Worm (Caenorhabditis elegans): ENCODE data around the gene F11E6.10.

DNA sequence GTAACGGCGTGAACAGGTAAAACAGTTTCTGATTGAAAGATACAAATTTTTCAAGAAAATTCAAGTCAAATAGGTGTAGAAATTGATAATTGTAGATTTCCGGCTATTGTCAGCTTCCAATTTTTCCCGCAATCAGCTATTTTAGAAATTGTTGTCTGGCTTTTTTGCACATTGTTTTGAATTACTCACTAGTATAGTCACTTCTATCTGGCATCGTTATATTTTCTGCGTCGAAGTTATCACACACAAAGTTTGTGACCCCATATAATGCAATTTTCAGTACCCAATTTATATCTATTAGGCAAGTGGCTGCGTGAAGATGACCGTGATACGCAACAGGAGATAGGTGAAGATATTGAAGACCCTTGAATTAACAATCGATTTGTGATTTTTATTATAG, 27.7 kb downstream of the F11E6.10 start:
- TF ChIP-seq skn-1 (tag; optimal IDR thresholded peaks at IDR 0.05) (no peak), ceh-32 (tag; optimal IDR thresholded peaks at IDR 0.05; ENCODE audit: poor library complexity) (no peak), jun-1 (tag; optimal IDR thresholded peaks at IDR 0.05) (no peak), daf-12 (tag; optimal IDR thresholded peaks at IDR 0.05) (no peak), lin-1 (GFP tag; IDR thresholded peaks at IDR 0.05) (no peak), unc-62 (GFP tag; optimal IDR thresholded peaks at IDR 0.05 in 1 of 2) (peak in 1 of 2 experiments; percentile 54), unc-62 (tag; optimal IDR thresholded peaks at IDR 0.05) (no peak), aha-1 (tag) (no peak), pqm-1 (tag; optimal IDR thresholded peaks at IDR 0.05) (no peak), unc-130 (GFP tag; optimal IDR thresholded peaks at IDR 0.05) (no peak), F37D6.2 (tag; optimal IDR thresholded peaks at IDR 0.05) (no peak)

All from whole organism, L4 larva.